Fruit fly (Drosophila melanogaster) whole organism, wandering third instar larva: ENCODE data around the gene CG12493.
A peak's percentile ranks its signal among the peaks of the same experiment; 100 is the strongest.

Experiments used
- Abd-B ChIP-seq: fragments of >200 bp; optimal IDR thresholded peaks from 2 replicates; lab custom pipeline; 2017; ENCODE audit warnings: missing biosample characterization, missing genetic modification characterization
- CG32264 ChIP-seq: fragments of 200-800 bp; sonication (Bioruptor generic); optimal IDR thresholded peaks from 2 replicates; lab custom pipeline; 2016; ENCODE audit warnings: missing biosample characterization, missing genetic modification characterization
- Dfd ChIP-seq: fragments of >200 bp; optimal IDR thresholded peaks from 2 replicates; lab custom pipeline; 2017; ENCODE audit warnings: missing biosample characterization, missing genetic modification characterization
- Hr83 ChIP-seq: fragments of 200-300 bp; sonication (Bioruptor generic); optimal IDR thresholded peaks from 2 replicates; lab custom pipeline; 2016; ENCODE audit warnings: missing biosample characterization, mild to moderate bottlenecking, missing genetic modification characterization, moderate library complexity; ENCODE audit not compliant: poor library complexity, severe bottlenecking
- Rel ChIP-seq, 2 experiments: fragments of 200-800 bp; sonication (Bioruptor generic) in 1 of 2; optimal IDR thresholded peaks; 2 replicates in 1 of 2; 3 replicates in 1 of 2; lab custom pipeline; 2016 to 2019; ENCODE audit warnings: mild to moderate bottlenecking in 2 of 2, missing biosample characterization in 2 of 2, missing genetic modification characterization in 2 of 2, moderate library complexity in 1 of 2
- br ChIP-seq: fragments of 200-800 bp; sonication (Bioruptor generic); optimal IDR thresholded peaks from 2 replicates; lab custom pipeline; 2016; ENCODE audit warnings: missing biosample characterization, missing genetic modification characterization
- dsf ChIP-seq: sonication (Bioruptor generic); optimal IDR thresholded peaks from 2 replicates; lab custom pipeline; 2016; ENCODE audit warnings: missing biosample characterization, missing genetic modification characterization, borderline replicate concordance
- fru ChIP-seq: fragments of 200-800 bp; sonication (Bioruptor generic); optimal IDR thresholded peaks from 3 replicates; lab custom pipeline; 2016; ENCODE audit warnings: missing biosample characterization, mild to moderate bottlenecking, missing genetic modification characterization
- jim ChIP-seq: fragments of 175-275, 200-325 bp; sonication (Bioruptor generic); optimal IDR thresholded peaks from 2 replicates; lab custom pipeline; 2016; ENCODE audit warnings: missing biosample characterization, mild to moderate bottlenecking, missing genetic modification characterization

DNA sequence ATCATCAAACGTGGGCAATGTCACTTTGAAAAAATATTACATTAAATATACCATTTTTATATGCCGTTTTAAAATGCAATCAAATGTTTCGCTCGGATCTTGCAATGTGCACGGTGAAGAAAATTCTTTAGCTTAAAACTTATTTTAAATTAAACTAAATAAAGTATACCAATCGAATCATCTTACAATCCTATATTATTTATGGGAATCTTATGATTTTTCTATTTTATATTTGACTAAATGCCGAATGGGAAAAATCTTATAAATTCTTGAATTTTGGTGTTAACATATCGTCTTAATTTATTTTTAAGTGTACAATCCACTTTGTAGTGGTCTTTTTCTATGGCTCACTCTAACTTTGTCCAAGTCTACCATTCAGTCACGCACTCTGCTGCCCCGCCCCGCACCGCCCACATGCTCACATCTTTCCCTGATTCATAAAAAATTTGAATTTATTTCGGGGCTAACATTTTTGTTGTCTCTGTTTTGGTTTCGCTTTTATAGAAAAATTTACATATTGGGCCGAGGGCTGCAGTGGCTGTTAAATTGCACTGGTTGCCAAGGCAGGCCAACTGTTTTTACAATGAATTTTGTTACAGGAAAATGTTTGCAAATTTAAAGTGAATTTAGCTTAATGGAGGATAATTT lies 32.9 kb downstream of the CG12493 start:
- TF ChIP-seq jim (GFP tag; lab: Kevin White, UChicago) = no peak
- no peak for TF ChIP-seq dsf (GFP tag; lab: Kevin White, UChicago)
- no peak for TF ChIP-seq br
- no peak for TF ChIP-seq Abd-B
- TF ChIP-seq Dfd (GFP tag; lab: Kevin White, UChicago) = peak; percentile 31
- no peak for TF ChIP-seq Hr83 (GFP tag; lab: Kevin White, UChicago)
- TF ChIP-seq Rel (GFP tag; optimal IDR thresholded peaks at IDR 0.05; lab: Kevin White, UChicago) = no peak
- no peak for TF ChIP-seq Rel (tag; optimal IDR thresholded peaks at IDR 0.05; lab: Kevin White, UChicago)
- no peak for TF ChIP-seq CG32264 (GFP tag; lab: Kevin White, UChicago)
- no peak for TF ChIP-seq fru (GFP tag; lab: Kevin White, UChicago)
